Worm (Caenorhabditis elegans) whole organism, L2 larva: ENCODE data around the gene F11D5.7.

Source experiments
- elt-3 ChIP-seq: sonication (generic microtip); optimal IDR thresholded peaks from 2 replicates; lab custom pipeline; 2017; ENCODE audit warnings: missing biosample characterization, missing genetic modification characterization
- lin-39 ChIP-seq: fragments of 150-350 bp; optimal IDR thresholded peaks from 2 replicates; lab custom pipeline; 2014; ENCODE audit warnings: missing biosample characterization, missing genetic modification reagents, missing genetic modification characterization
- nhr-11 ChIP-seq: fragments of 150-350 bp; optimal IDR thresholded peaks from 2 replicates; lab custom pipeline; 2014; ENCODE audit warnings: missing biosample characterization, missing genetic modification characterization
- sem-4 ChIP-seq: fragments of 150-350 bp; optimal IDR thresholded peaks from 2 replicates; lab custom pipeline; 2014; ENCODE audit warnings: missing biosample characterization, missing genetic modification reagents, missing genetic modification characterization
- snpc-4 ChIP-seq: fragments of 150-350 bp; optimal IDR thresholded peaks from 2 replicates; lab custom pipeline; 2014; ENCODE audit warnings: missing biosample characterization, missing genetic modification characterization

- TF ChIP-seq elt-3 (no peak), nhr-11 (no peak), lin-39 (tag; lab: Kevin White, UChicago) (no peak), sem-4 (tag; lab: Kevin White, UChicago) (no peak), snpc-4 (tag; lab: Kevin White, UChicago) (no peak)
Observed at ce11 chrX:3291948-3292347, 12.2 kb upstream of the F11D5.7 start.
